Worm (Caenorhabditis elegans): ENCODE results near the gene C26B2.2.

Gene C26B2.2

DNA sequence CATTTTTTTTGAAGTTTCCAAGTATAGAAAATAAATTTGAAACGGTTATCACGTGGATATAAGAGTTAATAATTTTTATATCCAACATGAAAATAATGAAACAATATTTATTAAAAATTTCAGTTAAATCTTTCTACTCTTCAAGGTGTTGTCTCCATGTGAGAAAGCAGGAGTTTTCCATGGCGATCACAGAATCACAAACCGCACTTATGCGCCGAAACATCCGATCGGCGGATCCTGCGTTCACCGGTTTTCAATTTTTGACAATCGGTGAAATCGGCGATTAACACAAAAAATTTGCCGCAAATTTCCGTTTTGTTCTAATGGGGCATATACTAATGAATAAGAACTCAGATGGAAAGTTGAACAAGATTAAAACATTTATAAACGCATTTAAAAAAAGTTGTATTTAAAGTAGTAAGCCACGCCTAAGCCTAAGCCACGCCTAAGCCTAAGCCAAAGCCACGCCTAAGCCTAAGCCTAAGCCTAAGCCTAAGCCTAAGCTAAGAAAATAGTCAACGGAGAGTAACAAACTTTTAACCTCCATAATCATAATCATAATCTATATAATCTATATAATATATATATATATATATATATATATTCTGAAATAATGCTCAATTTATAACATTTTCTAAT, at the start of gene C26B2.2:
Gene C26B2.2 (minus strand): TSS at position 88 of the 639 bp plus-strand sequence.
- TF ChIP-seq nhr-28 (tag; optimal IDR thresholded peaks at IDR 0.05) (no peak), ceh-88 (GFP tag; IDR thresholded peaks at IDR 0.05) (peak; percentile 15; the same call in 1 of the 2 replicates)

DNA sequence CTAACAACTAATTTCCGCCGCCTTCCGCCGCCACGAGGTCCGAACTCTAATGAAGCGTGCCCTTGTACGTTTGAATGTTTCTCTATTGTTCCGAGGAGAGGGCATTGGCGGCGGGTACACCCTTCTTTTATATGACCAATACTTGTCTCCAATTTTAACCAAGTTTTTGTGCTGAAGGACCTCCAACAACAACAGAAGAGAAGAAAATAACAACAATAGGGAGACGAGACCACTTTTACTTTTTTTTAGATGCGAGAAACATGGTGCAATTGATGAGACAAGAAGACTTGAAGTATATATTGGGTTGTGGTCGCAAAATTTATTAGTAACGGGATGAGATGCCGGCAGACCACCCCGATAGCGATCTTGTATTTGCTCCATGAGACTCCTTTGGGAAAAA, 49.0 kb upstream of the C26B2.2 start:
- TF ChIP-seq aha-1 (tag; optimal IDR thresholded peaks at IDR 0.05) (no peak), lin-14 (GFP tag; optimal IDR thresholded peaks at IDR 0.05) (peak; percentile 64), Y116A8C.19 (tag; optimal IDR thresholded peaks at IDR 0.05; ENCODE audit: borderline replicate concordance) (no peak), blmp-1 (tag; optimal IDR thresholded peaks at IDR 0.05) (no peak), fkh-10 (GFP tag; optimal IDR thresholded peaks at IDR 0.05) (peak; percentile 53), fkh-8 (tag; optimal IDR thresholded peaks at IDR 0.05) (peak; percentile 33), snpc-4 (tag; optimal IDR thresholded peaks at IDR 0.05) (no peak), lsy-2 (tag; optimal IDR thresholded peaks at IDR 0.05) (no peak)

DNA sequence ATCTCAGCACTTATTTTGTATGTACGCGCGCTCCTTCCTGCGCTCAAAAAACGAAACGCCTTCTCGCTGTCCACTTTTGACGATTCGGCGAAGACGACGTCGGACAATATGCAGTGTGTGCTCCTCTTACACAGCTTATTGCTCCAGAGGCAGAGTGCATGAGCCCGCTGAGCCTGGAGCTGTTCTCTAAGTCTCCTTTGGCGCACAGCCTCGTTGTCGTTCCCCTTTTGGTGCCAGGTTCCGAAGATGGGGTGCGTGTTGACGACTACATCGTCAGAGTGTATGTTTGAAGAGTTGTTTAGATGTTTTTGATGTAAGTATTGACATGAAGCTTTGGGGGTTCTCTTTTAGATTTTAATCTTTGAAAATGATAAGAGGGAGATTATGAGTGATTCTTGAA, 48.4 kb upstream of the C26B2.2 start:
- TF ChIP-seq hlh-4 (tag; optimal IDR thresholded peaks at IDR 0.05) (no peak), jun-1 (tag; optimal IDR thresholded peaks at IDR 0.05) (no peak), C04F5.9 (tag; optimal IDR thresholded peaks at IDR 0.05) (no peak), skn-1 (tag; optimal IDR thresholded peaks at IDR 0.05) (no peak), lsy-2 (tag; optimal IDR thresholded peaks at IDR 0.05) (no peak), aha-1 (tag; optimal IDR thresholded peaks at IDR 0.05) (no peak), pqm-1 (tag; optimal IDR thresholded peaks at IDR 0.05) (no peak), lir-3 (tag; optimal IDR thresholded peaks at IDR 0.05; ENCODE audit: poor library complexity) (no peak), irx-1 (tag; optimal IDR thresholded peaks at IDR 0.05) (no peak), ceh-82 (tag; optimal IDR thresholded peaks at IDR 0.05) (no peak)

DNA sequence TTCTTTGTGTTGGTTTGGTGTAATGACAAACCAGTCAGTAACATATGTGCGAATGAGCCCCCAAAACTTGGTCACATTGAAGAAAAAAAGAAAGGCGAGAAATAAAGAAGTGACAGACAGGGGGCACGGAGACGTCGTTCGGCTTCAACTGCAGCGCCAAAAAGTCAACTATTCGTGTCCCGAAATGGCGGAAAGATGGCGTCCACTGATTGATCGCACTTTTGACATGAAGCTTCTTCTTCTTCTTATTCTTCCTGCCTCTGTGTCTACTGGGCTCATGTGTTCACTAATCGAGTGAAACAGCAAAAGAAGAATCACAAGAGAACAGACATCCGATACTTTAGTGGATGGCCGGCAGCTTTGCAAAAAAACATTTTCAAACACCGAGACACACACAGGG, 47.2 kb upstream of the C26B2.2 start:
- TF ChIP-seq lin-35 (GFP tag; optimal IDR thresholded peaks at IDR 0.05), result no peak
- no peak for TF ChIP-seq ama-1 (optimal IDR thresholded peaks at IDR 0.05)
- no peak for TF ChIP-seq fos-1 (tag; optimal IDR thresholded peaks at IDR 0.05)
- TF ChIP-seq lin-14 (GFP tag; optimal IDR thresholded peaks at IDR 0.05), result peak; percentile 23
- peak; percentile 19 for TF ChIP-seq dsc-1 (tag; optimal IDR thresholded peaks at IDR 0.05)

DNA sequence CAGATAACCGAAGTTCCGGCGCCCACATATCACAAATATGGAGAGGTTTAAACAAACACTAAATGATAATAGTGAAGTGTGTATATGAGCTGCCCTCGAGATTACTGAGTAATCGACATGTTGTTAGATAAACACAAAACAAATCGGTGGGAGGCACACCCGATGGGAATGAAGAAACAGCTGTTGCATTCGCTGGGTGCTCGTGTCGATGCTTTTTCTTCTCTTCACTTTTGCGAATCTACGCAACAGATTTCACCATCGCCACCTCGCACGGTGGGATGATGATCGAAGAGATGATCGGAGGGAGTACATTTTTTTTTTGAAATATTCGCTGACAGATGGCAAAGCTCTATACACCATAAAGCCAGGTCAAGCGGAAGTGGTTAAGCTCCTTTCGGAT, 46.4 kb upstream of the C26B2.2 start:
- TF ChIP-seq mdl-1 (tag; optimal IDR thresholded peaks at IDR 0.05) (peak in 1 of 2 experiments; percentile 24), unc-130 (tag; optimal IDR thresholded peaks at IDR 0.05) (peak; percentile 9), rnt-1 (tag; optimal IDR thresholded peaks at IDR 0.05) (peak; percentile 63), fos-1 (tag; optimal IDR thresholded peaks at IDR 0.05) (no peak), dsc-1 (tag; optimal IDR thresholded peaks at IDR 0.05) (peak; percentile 9), unc-98 (GFP tag; IDR thresholded peaks at IDR 0.05) (no peak), skn-1 (tag; optimal IDR thresholded peaks at IDR 0.05) (peak; percentile 36), nhr-237 (tag; optimal IDR thresholded peaks at IDR 0.05) (no peak)

DNA sequence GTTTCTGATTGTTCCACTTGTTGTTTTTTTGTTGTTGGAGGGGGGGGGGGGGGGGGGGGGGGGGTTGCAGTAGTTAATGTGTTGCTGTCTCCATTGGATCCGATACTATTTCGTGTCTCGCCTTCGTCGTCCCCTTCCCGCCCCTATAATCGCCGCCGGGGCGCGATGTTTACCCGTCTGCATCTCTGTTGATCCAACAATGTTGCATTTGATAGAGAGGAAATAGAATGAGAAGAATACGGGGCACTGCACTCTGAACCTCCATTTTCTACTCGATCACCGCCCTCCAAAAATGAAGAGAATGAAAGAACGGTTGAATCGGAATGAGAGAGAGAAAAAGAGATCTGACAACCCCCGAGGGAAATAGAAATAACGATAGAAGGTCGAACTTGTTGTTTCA, 45.8 kb upstream of the C26B2.2 start:
- TF ChIP-seq egl-27 (tag; optimal IDR thresholded peaks at IDR 0.05) (no peak), isw-1 (GFP tag; IDR thresholded peaks at IDR 0.05) (no peak), rnt-1 (tag; optimal IDR thresholded peaks at IDR 0.05) (peak; percentile 40), lsy-2 (tag; optimal IDR thresholded peaks at IDR 0.05) (peak in 1 of 2 experiments; percentile 34), lin-14 (GFP tag; optimal IDR thresholded peaks at IDR 0.05) (peak; percentile 92), zip-4 (GFP tag; optimal IDR thresholded peaks at IDR 0.05) (no peak), mep-1 (tag; optimal IDR thresholded peaks at IDR 0.05) (peak; percentile 75), vab-15 (tag; optimal IDR thresholded peaks at IDR 0.05) (no peak), nhr-77 (tag; optimal IDR thresholded peaks at IDR 0.05) (peak; percentile 32), skn-1 (tag; optimal IDR thresholded peaks at IDR 0.05) (no peak), ceh-88 (GFP tag; IDR thresholded peaks at IDR 0.05) (no peak), ceh-90 (tag; optimal IDR thresholded peaks at IDR 0.05) (no peak), C16A3.4 (tag; optimal IDR thresholded peaks at IDR 0.05) (no peak), unc-62 (GFP tag; optimal IDR thresholded peaks at IDR 0.05) (no peak), irx-1 (tag; optimal IDR thresholded peaks at IDR 0.05) (no peak), ama-1 (optimal IDR thresholded peaks at IDR 0.05) (no peak), nhr-19 (GFP tag; conservative IDR thresholded peaks at IDR 0.05) (no peak; the same call in 1 of the 2 replicates), ceh-82 (tag; optimal IDR thresholded peaks at IDR 0.05) (peak in 1 of 3 experiments; percentile 41), aha-1 (tag; optimal IDR thresholded peaks at IDR 0.05) (no peak), unc-30 (tag; optimal IDR thresholded peaks at IDR 0.05) (no peak), elt-3 (tag; optimal IDR thresholded peaks at IDR 0.05) (peak in 2 of 6 experiments; percentile 24 to 27), fkh-10 (GFP tag; optimal IDR thresholded peaks at IDR 0.05) (no peak), nhr-85 (tag) (peak; percentile 90), tbx-2 (tag; optimal IDR thresholded peaks at IDR 0.05) (no peak), C04F5.9 (tag; optimal IDR thresholded peaks at IDR 0.05) (no peak)

Data from whole organism, L1 larva.